Worm (Caenorhabditis elegans): ENCODE data around the gene abcf-3.

Gene abcf-3

DNA sequence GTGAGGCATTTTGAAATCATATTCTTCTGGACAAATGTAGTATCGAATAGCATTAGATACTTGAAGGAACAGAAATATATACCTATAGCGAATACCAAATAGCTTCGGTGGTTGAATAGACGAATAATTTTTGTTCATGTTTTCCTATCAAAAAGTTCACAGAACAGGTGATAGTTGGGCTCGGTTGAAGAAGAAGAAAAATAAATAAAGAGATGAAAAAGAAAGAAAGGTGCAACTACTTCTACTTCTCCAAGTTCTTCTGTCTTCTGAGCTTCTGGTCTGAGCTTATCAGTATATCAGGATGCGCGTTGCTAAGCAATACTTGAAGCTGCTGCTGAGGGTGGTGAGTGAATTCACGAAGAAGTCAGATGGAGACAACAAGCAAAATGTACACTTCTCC lies 40.7 kb downstream of the abcf-3 start, which contains the start of gene C23G10.10:
Gene C23G10.10, minus strand, starts transcription at position 101 of the 400 bp plus-strand sequence.
- no peak for TF ChIP-seq ceh-90 (tag; optimal IDR thresholded peaks at IDR 0.05)
- TF ChIP-seq fkh-4 (tag; optimal IDR thresholded peaks at IDR 0.05; ENCODE audit: borderline replicate concordance) = no peak
- TF ChIP-seq nhr-19 (GFP tag; conservative IDR thresholded peaks at IDR 0.05) = no peak
- TF ChIP-seq sox-4 (tag; optimal IDR thresholded peaks at IDR 0.05) = no peak
- no peak for TF ChIP-seq nhr-237 (tag; optimal IDR thresholded peaks at IDR 0.05)
- no peak for TF ChIP-seq nhr-76 (tag; optimal IDR thresholded peaks at IDR 0.05)
- TF ChIP-seq elt-3 (tag; optimal IDR thresholded peaks at IDR 0.05) = no peak
- peak; percentile 34 for TF ChIP-seq fkh-8 (tag; optimal IDR thresholded peaks at IDR 0.05)

DNA sequence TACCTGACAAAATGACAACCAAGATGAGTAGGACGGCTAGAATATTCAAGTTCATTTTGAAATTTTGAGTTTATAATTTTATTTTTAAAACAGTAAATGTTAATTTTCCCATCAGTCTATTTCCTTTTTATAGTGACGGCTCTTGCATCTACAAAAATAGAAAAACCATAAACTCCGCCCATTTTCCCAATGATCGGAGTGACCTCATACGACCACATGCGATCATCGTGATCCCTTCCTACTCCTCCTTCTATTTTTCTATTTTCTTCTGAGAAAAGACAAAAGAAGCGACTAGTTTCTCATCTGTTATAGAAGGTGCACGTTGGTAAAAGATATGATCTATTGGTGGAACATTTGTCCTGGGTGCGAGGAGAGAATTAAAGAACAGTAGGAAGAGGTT lies 42.3 kb downstream of the abcf-3 start, which contains the start of gene C23G10.11:
Gene C23G10.11, minus strand, starts transcription at position 101 of the 400 bp plus-strand sequence.
- TF ChIP-seq blmp-1 (tag; optimal IDR thresholded peaks at IDR 0.05) (peak; percentile 57), mdl-1 (tag; optimal IDR thresholded peaks at IDR 0.05) (peak in 1 of 2 experiments; percentile 16), lsy-2 (tag; optimal IDR thresholded peaks at IDR 0.05) (peak in 1 of 2 experiments; percentile 12), elt-3 (tag; optimal IDR thresholded peaks at IDR 0.05) (peak in 1 of 6 experiments; percentile 25), lin-15B (tag; optimal IDR thresholded peaks at IDR 0.05) (no peak)

DNA sequence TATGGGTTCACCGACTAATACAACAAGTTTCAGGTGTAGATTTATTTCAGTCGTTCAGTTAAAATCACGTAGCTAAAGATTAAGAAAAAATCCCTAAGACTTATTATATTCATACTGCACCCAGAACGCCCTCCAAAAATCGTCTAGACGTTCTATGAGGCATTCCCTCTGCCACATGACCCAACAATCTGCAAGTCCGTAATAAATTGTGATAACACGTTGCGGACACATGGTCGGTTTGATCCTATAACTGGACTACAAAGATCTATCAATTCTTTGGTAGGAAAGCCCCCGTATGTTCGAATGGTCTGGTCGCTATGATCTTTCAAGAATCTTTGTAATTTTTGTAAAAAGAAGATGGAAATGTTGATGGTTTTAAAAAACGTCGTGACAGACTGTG lies 42.7 kb downstream of the abcf-3 start:
- TF ChIP-seq lin-35 (GFP tag; optimal IDR thresholded peaks at IDR 0.05) (peak in 1 of 2 experiments; percentile 47), nhr-84 (tag; optimal IDR thresholded peaks at IDR 0.05) (no peak), rnt-1 (tag; optimal IDR thresholded peaks at IDR 0.05) (no peak), nhr-19 (GFP tag; conservative IDR thresholded peaks at IDR 0.05) (peak; percentile 67), alr-1 (tag; optimal IDR thresholded peaks at IDR 0.05; ENCODE audit: borderline replicate concordance) (no peak), irx-1 (tag; optimal IDR thresholded peaks at IDR 0.05) (no peak), blmp-1 (tag; optimal IDR thresholded peaks at IDR 0.05) (peak; percentile 76), lir-3 (tag; optimal IDR thresholded peaks at IDR 0.05; ENCODE audit: poor library complexity) (no peak), nhr-20 (tag; optimal IDR thresholded peaks at IDR 0.05) (peak; percentile 12), dpl-1 (GFP tag; optimal IDR thresholded peaks at IDR 0.05) (peak in 1 of 3 experiments; percentile 13), mdl-1 (tag; optimal IDR thresholded peaks at IDR 0.05) (peak in 1 of 2 experiments; percentile 59), elt-3 (tag; optimal IDR thresholded peaks at IDR 0.05) (peak in 1 of 6 experiments; percentile 72), lsy-2 (tag; optimal IDR thresholded peaks at IDR 0.05) (peak in 1 of 2 experiments; percentile 34), unc-130 (tag; optimal IDR thresholded peaks at IDR 0.05) (peak; percentile 44), nhr-85 (tag) (peak; percentile 47)

DNA sequence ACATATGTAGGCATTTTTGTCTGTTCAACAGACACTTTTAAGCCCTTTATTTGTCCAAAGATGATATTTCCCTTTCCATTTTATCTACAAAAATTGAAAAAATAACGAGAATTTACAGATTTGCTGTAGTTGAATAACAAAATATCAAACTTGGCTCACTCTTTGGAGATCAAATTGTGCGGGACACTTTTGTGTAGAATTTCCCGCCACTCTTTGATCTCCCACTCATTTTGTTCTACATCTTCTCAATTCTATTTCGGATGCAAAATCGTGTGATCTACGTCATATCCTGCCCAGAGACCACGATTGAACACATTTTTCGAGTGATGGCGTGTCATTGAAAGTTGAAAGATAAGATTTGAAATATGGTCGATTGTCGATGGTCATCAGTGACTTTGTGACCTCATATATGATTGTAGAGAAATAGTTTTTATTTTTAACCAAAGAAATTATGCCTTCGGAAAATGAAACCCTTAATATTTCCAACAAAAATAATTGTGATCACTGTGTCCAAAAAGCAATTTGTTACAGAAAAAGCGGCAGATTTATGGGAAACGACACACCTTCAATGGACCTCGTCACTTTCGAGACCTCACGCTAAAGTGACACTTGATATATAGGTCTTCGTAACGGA lies 43.7 kb downstream of the abcf-3 start, which contains the start of gene hot-4:
Gene hot-4, plus strand, starts transcription at position 584 of the 634 bp plus-strand sequence.
- TF ChIP-seq fkh-10 (GFP tag; optimal IDR thresholded peaks at IDR 0.05) (no peak), blmp-1 (tag; optimal IDR thresholded peaks at IDR 0.05) (peak; percentile 34), aly-2 (tag; optimal IDR thresholded peaks at IDR 0.05) (no peak), dpl-1 (GFP tag; optimal IDR thresholded peaks at IDR 0.05) (no peak)

ce11 chrIII:6221403-6221802 lies 48.2 kb downstream of the abcf-3 start:
- TF ChIP-seq unc-86 (tag; optimal IDR thresholded peaks at IDR 0.05) (peak; percentile 5), ceh-90 (tag; optimal IDR thresholded peaks at IDR 0.05) (no peak), C34B4.2 (tag; optimal IDR thresholded peaks at IDR 0.05) (no peak), lin-14 (GFP tag; optimal IDR thresholded peaks at IDR 0.05) (peak; percentile 30), fkh-8 (tag; optimal IDR thresholded peaks at IDR 0.05) (peak; percentile 57)
